Worm (Caenorhabditis elegans): ENCODE data around the gene F42E8.1.

ce11 chrV:13045017-13045416 is 16.9 kb upstream of the F42E8.1 start:
- TF ChIP-seq nhr-42 (GFP tag; IDR thresholded peaks at IDR 0.05): no peak
- TF ChIP-seq duxl-1 (tag; optimal IDR thresholded peaks at IDR 0.05; ENCODE audit: poor library complexity): no peak
- TF ChIP-seq pqm-1 (tag; optimal IDR thresholded peaks at IDR 0.05): no peak
- TF ChIP-seq pha-4 (GFP tag; IDR thresholded peaks at IDR 0.05): no peak
- no peak for TF ChIP-seq pha-4 (tag; optimal IDR thresholded peaks at IDR 0.05)
- no peak for TF ChIP-seq ceh-82 (tag; optimal IDR thresholded peaks at IDR 0.05)
- TF ChIP-seq lin-15B (tag; optimal IDR thresholded peaks at IDR 0.05): no peak
- no peak for TF ChIP-seq mep-1 (tag; optimal IDR thresholded peaks at IDR 0.05)

All from whole organism, L4 larva.